Fruit fly (Drosophila melanogaster): Measurements from ENCODE around the gene CG4598.

Gene CG4598

DNA sequence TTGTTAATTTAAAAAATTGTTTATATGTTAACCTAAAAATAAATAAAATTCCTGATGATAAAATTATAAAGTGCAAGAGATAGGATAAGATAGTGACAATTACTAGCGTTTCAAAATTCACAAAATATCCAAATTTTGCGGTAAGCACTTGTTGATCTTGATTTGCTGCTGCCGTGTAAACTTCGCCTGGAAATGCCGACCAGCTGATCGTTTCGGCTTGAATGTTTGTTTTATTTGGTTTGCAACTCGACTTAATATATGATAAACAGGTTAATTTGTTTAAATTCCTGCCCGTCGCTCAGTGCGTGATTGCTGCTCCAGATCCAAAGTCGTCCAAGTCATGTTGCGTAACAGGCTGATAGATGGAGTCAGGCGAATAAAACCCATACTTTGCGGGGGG lies 3.0 kb downstream of the CG4598 start, which contains the start of gene CG4592 (continued):
- no peak for TF ChIP-seq Fer2 (tag; optimal IDR thresholded peaks at IDR 0.05)
- peak; percentile 69 for TF ChIP-seq lilli (GFP tag; optimal IDR thresholded peaks at IDR 0.05)
- TF ChIP-seq CG17802 (tag; optimal IDR thresholded peaks at IDR 0.05), result no peak
- TF ChIP-seq CG8359 (GFP tag; optimal IDR thresholded peaks at IDR 0.05; ENCODE audit: borderline replicate concordance), result no peak
- TF ChIP-seq Hmx (GFP tag; optimal IDR thresholded peaks at IDR 0.05), result peak; percentile 25
- TF ChIP-seq jumu (GFP tag; optimal IDR thresholded peaks at IDR 0.05), result peak; percentile 30
- no peak for TF ChIP-seq Lim3 (GFP tag; IDR thresholded peaks at IDR 0.05)
- peak; percentile 33 for TF ChIP-seq CG30020 (tag; optimal IDR thresholded peaks at IDR 0.05)
- TF ChIP-seq scrt (GFP tag; optimal IDR thresholded peaks at IDR 0.05), result no peak
- peak; percentile 21 for TF ChIP-seq MESR4 (GFP tag; optimal IDR thresholded peaks at IDR 0.05)
- peak; percentile 40; the same call in 1 of the 2 replicates for TF ChIP-seq CG3847 (GFP tag; IDR thresholded peaks at IDR 0.05)
- no peak for TF ChIP-seq Ssrp (tag; optimal IDR thresholded peaks at IDR 0.05)
- 0 out of 2 replicates have a peak, but pooled peaks have one; percentile 35 for TF ChIP-seq dati (GFP tag; IDR thresholded peaks at IDR 0.05)
- peak; percentile 56 for TF ChIP-seq nmo (GFP tag; optimal IDR thresholded peaks at IDR 0.05)
- no peak for TF ChIP-seq CG10959 (GFP tag; IDR thresholded peaks at IDR 0.05)
- no peak for TF ChIP-seq stwl (tag; optimal IDR thresholded peaks at IDR 0.05)
- TF ChIP-seq CG10366 (GFP tag; IDR thresholded peaks at IDR 0.05), result peak; percentile 72
- TF ChIP-seq wdn (GFP tag; IDR thresholded peaks at IDR 0.05), result 0 out of 2 replicates have a peak, but pooled peaks have one; percentile 22
- TF ChIP-seq Dref (GFP tag; IDR thresholded peaks at IDR 0.05), result no peak
- TF ChIP-seq phol (tag; optimal IDR thresholded peaks at IDR 0.05), result peak; percentile 71
- no peak for TF ChIP-seq E2f1 (GFP tag; IDR thresholded peaks at IDR 0.05)
- TF ChIP-seq CG34422 (GFP tag; IDR thresholded peaks at IDR 0.05), result peak; percentile 11; the same call in 1 of the 3 replicates
- peak; percentile 81 for TF ChIP-seq row (GFP tag; IDR thresholded peaks at IDR 0.05)
- TF ChIP-seq Ets65A (GFP tag), result peak; percentile 90
- no peak for TF ChIP-seq GATAe (GFP tag; conservative IDR thresholded peaks at IDR 0.05)
- no peak for TF ChIP-seq jigr1 (GFP tag; IDR thresholded peaks at IDR 0.05)
- no peak for TF ChIP-seq CG12769 (tag; optimal IDR thresholded peaks at IDR 0.05)
- peak; percentile 19 for TF ChIP-seq YL-1 (GFP tag; optimal IDR thresholded peaks at IDR 0.05)
- peak; percentile 2 for TF ChIP-seq pfk (GFP tag; optimal IDR thresholded peaks at IDR 0.05)
- TF ChIP-seq ro (GFP tag; IDR thresholded peaks at IDR 0.05), result no peak
- TF ChIP-seq CG5953 (GFP tag; IDR thresholded peaks at IDR 0.05), result no peak
- no peak for TF ChIP-seq org-1 (GFP tag; optimal IDR thresholded peaks at IDR 0.05)
- TF ChIP-seq gce (GFP tag; IDR thresholded peaks at IDR 0.05), result no peak
- TF ChIP-seq gsb-n (tag; optimal IDR thresholded peaks at IDR 0.05), result no peak
- peak; percentile 73; the same call in 2 of the 3 replicates for TF ChIP-seq CG11456 (GFP tag; IDR thresholded peaks at IDR 0.05)
- no peak for TF ChIP-seq CG9797 (GFP tag; optimal IDR thresholded peaks at IDR 0.05)
- TF ChIP-seq jing (GFP tag; optimal IDR thresholded peaks at IDR 0.05), result no peak
- TF ChIP-seq CG4282 (GFP tag; optimal IDR thresholded peaks at IDR 0.05), result no peak
- peak; percentile 27 for TF ChIP-seq ind (GFP tag; optimal IDR thresholded peaks at IDR 0.05)
- no peak for TF ChIP-seq eve (GFP tag; optimal IDR thresholded peaks at IDR 0.05)
- peak; percentile 62 for TF ChIP-seq CG4424 (GFP tag; optimal IDR thresholded peaks at IDR 0.05)
- 0 out of 2 replicates have a peak, but pooled peaks have one; percentile 32 for TF ChIP-seq CG17328 (GFP tag; IDR thresholded peaks at IDR 0.05)
- TF ChIP-seq luna (GFP tag; optimal IDR thresholded peaks at IDR 0.05), result no peak
- peak; percentile 21 for TF ChIP-seq CG3407 (GFP tag; optimal IDR thresholded peaks at IDR 0.05)
- TF ChIP-seq zen2 (GFP tag; IDR thresholded peaks at IDR 0.05; ENCODE audit: partially characterized antibody), result no peak
- peak; percentile 61 for TF ChIP-seq Sox102F (GFP tag; optimal IDR thresholded peaks at IDR 0.05)
- TF ChIP-seq CG31441 (GFP tag; IDR thresholded peaks at IDR 0.05), result no peak
- no peak for TF ChIP-seq CG4730 (GFP tag; IDR thresholded peaks at IDR 0.05)
- peak; percentile 37 for TF ChIP-seq Camta (GFP tag; optimal IDR thresholded peaks at IDR 0.05)
- TF ChIP-seq CG16779 (GFP tag; IDR thresholded peaks at IDR 0.05), result no peak
- TF ChIP-seq Oli (tag; optimal IDR thresholded peaks at IDR 0.05), result peak; percentile 33
- no peak for TF ChIP-seq slp2 (GFP tag; optimal IDR thresholded peaks at IDR 0.05)

Measured in whole organism, embryonic.